Fruit fly (Drosophila melanogaster): Measurements from ENCODE around the gene CG3598.
A peak's percentile ranks its signal among the peaks of the same experiment; 100 is the strongest.

The CG3598 gene

DNA sequence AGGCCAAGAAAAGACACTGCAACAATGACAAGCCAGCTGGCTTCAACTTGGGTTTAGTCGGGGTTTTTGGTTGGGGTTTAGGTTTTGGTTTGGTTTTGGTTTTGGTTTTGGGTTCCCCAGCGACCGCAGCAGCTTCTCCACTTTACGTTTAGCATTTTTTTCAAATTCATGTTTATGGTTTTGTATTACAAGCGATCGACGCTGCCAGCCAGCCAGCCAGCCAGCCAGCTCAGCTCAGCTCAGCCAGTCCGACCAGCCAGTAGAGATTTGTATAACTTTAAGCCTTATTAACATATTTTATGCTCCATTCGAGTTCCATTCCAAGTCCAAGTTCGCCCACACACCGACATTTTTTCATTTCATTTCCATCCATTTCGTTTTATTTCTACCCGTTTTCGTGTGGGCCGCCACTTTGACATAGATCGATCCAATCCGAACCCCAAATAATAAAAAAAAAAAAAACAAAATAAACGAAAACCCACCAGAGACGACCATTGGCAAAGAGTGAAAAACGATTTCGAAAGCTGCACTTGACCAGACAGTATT is 27.0 kb downstream of the CG3598 start:
- TF ChIP-seq CG9139 (GFP tag; optimal IDR thresholded peaks at IDR 0.05): no peak
- TF ChIP-seq CG6854 (GFP tag; optimal IDR thresholded peaks at IDR 0.05): no peak
- no peak for TF ChIP-seq CG32006 (GFP tag; optimal IDR thresholded peaks at IDR 0.05)
- TF ChIP-seq CG7368 (GFP tag; optimal IDR thresholded peaks at IDR 0.05): no peak
- TF ChIP-seq Gug (GFP tag; IDR thresholded peaks at IDR 0.05): no peak

DNA sequence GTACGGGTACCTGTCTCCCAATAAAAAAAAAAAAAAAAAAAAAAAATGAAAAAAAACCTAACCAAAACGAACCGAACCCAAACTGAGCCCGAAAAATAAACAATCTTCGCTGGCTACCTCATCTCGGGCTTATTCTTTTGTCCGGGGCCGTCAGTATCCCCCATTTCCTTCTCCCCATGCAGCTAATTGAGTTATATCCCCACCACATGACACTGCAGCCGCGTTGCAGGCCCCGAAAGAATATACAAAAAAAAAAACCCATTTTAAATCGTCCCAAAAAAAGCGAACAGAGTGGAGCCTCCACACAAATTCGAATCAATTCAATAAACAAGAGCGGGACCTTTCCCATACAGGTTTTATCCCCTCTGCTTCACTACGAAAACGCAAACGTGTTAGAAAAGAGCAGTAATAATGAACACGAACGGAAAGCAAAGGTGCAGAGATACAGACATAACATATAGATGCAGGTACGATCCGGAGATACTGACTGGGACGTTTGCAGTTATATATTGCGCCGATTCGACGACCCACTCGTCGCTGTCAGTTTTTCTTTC is 27.9 kb downstream of the CG3598 start:
- TF ChIP-seq fd85E (GFP tag; optimal IDR thresholded peaks at IDR 0.05) (no peak), Eip93F (GFP tag; optimal IDR thresholded peaks at IDR 0.05) (no peak), CG3919 (GFP tag; optimal IDR thresholded peaks at IDR 0.05) (no peak), acj6 (GFP tag; optimal IDR thresholded peaks at IDR 0.05) (no peak), Sox102F (GFP tag; optimal IDR thresholded peaks at IDR 0.05) (peak; percentile 7), spab (GFP tag; optimal IDR thresholded peaks at IDR 0.05) (no peak), Smox (GFP tag; optimal IDR thresholded peaks at IDR 0.05) (no peak), CG6854 (GFP tag; optimal IDR thresholded peaks at IDR 0.05) (peak; percentile 24), CG9139 (GFP tag; optimal IDR thresholded peaks at IDR 0.05) (no peak), Eip78C (GFP tag) (peak; percentile 8), CG6276 (GFP tag; optimal IDR thresholded peaks at IDR 0.05) (no peak), vri (GFP tag; optimal IDR thresholded peaks at IDR 0.05) (no peak), svp (GFP tag) (peak; percentile 4), cyc (GFP tag; optimal IDR thresholded peaks at IDR 0.05) (no peak), OdsH (GFP tag; optimal IDR thresholded peaks at IDR 0.05) (no peak), Met (GFP tag; optimal IDR thresholded peaks at IDR 0.05) (peak; percentile 24), CG11294 (GFP tag; IDR thresholded peaks at IDR 0.05) (no peak), CG32006 (GFP tag; optimal IDR thresholded peaks at IDR 0.05) (no peak)

DNA sequence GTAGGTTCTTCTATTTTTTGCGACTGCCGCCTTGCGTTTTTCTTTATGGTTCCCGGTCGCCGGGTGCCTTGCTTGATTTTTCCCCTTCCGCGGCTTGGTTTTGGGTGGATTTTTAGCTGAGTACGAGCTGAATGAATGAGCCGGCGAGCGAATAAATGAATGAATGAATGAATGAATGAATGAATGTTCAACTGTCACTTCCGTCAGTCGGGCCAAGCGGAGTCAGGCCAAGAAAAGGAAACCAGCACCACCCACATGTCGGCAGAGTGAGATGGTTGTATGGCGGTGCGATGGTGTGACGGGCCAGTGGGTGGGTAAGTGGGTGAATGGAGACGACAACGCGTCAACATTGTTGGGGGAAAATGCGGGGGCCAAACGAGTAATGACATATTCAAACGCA is 32.2 kb downstream of the CG3598 start:
- TF ChIP-seq Smox (GFP tag; optimal IDR thresholded peaks at IDR 0.05) (no peak), CG8632 (GFP tag; optimal IDR thresholded peaks at IDR 0.05) (no peak), CG11762 (GFP tag; optimal IDR thresholded peaks at IDR 0.05; ENCODE audit: insufficient read depth) (no peak), CG11902 (GFP tag; optimal IDR thresholded peaks at IDR 0.05) (no peak), Eip75B (GFP tag; optimal IDR thresholded peaks at IDR 0.05) (no peak), Eip93F (GFP tag; optimal IDR thresholded peaks at IDR 0.05) (no peak), CG15336 (GFP tag; IDR thresholded peaks at IDR 0.05) (no peak), dsx (GFP tag; optimal IDR thresholded peaks at IDR 0.05; ENCODE audit: poor library complexity, severe bottlenecking) (no peak), vri (GFP tag; optimal IDR thresholded peaks at IDR 0.05) (no peak), CG1621 (tag; optimal IDR thresholded peaks at IDR 0.05) (no peak), Ets96B (tag; optimal IDR thresholded peaks at IDR 0.05) (no peak), Hr39 (GFP tag; optimal IDR thresholded peaks at IDR 0.05) (no peak)

DNA sequence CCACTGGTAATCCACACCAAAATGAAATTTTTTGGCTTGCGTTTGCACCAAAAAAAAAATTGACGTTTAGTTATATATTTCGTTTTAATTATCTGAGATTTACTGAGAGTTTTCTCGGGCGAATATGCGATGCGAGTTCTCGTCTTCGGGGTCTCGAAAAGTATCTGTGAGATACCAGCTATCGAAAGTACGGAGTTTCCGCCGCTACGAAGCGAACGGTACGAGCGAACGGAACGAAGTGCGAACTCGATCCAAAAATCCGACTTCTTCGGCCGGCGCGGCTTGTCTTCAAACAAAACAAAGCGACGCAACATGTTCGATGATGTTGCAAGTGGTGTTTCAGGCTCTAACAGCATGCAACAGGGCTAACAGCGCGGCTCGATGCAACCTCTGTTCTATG is 36.8 kb downstream of the CG3598 start, which contains the start of gene rst:
Gene rst (minus strand): TSS at position 242 of the 400 bp plus-strand sequence.
- TF ChIP-seq CG32006 (GFP tag; optimal IDR thresholded peaks at IDR 0.05): no peak
- TF ChIP-seq fd85E (GFP tag; optimal IDR thresholded peaks at IDR 0.05): no peak
- TF ChIP-seq net (GFP tag; optimal IDR thresholded peaks at IDR 0.05): peak; percentile 1
- TF ChIP-seq CG8632 (GFP tag; optimal IDR thresholded peaks at IDR 0.05): no peak
- no peak for TF ChIP-seq achi (GFP tag; optimal IDR thresholded peaks at IDR 0.05)
- TF ChIP-seq Hr38 (GFP tag; optimal IDR thresholded peaks at IDR 0.05): no peak
- TF ChIP-seq CG11294 (GFP tag; IDR thresholded peaks at IDR 0.05): no peak
- no peak for TF ChIP-seq salr (GFP tag; optimal IDR thresholded peaks at IDR 0.05)
- no peak for TF ChIP-seq CG6808 (GFP tag; optimal IDR thresholded peaks at IDR 0.05)
- no peak for TF ChIP-seq CG11762 (GFP tag; optimal IDR thresholded peaks at IDR 0.05; ENCODE audit: insufficient read depth)
- TF ChIP-seq CG31627 (GFP tag; optimal IDR thresholded peaks at IDR 0.05): no peak
- no peak for TF ChIP-seq CG16779 (tag; optimal IDR thresholded peaks at IDR 0.05)
- no peak for TF ChIP-seq Met (GFP tag; optimal IDR thresholded peaks at IDR 0.05)
- TF ChIP-seq pdm3 (GFP tag; optimal IDR thresholded peaks at IDR 0.05): no peak
- TF ChIP-seq Eip78C (GFP tag): peak; percentile 48
- TF ChIP-seq CG9139 (GFP tag; optimal IDR thresholded peaks at IDR 0.05): no peak
- TF ChIP-seq Sox15 (GFP tag; optimal IDR thresholded peaks at IDR 0.05): no peak
- no peak for TF ChIP-seq CG6792 (GFP tag; optimal IDR thresholded peaks at IDR 0.05)
- no peak for TF ChIP-seq fkh (GFP tag; optimal IDR thresholded peaks at IDR 0.05)
- no peak for TF ChIP-seq Gug (GFP tag; IDR thresholded peaks at IDR 0.05)
- no peak for TF ChIP-seq Lpt (GFP tag; optimal IDR thresholded peaks at IDR 0.05)
- TF ChIP-seq Ets96B (tag; optimal IDR thresholded peaks at IDR 0.05): no peak
- TF ChIP-seq CG8119 (GFP tag; IDR thresholded peaks at IDR 0.05): 0 out of 3 replicates have a peak, but pooled peaks have one; percentile 13
- no peak for TF ChIP-seq CG7368 (GFP tag; optimal IDR thresholded peaks at IDR 0.05)
- peak in 1 of 2 experiments; percentile 11 for TF ChIP-seq ss (GFP tag; optimal IDR thresholded peaks at IDR 0.05)
- peak; percentile 3 for TF ChIP-seq CG6854 (GFP tag; optimal IDR thresholded peaks at IDR 0.05)
- no peak for TF ChIP-seq CG8319 (GFP tag; optimal IDR thresholded peaks at IDR 0.05)
- no peak for TF ChIP-seq OdsH (GFP tag; optimal IDR thresholded peaks at IDR 0.05)
- TF ChIP-seq CG3919 (GFP tag; optimal IDR thresholded peaks at IDR 0.05): no peak
